Fruit fly (Drosophila melanogaster): ENCODE data around the gene Sec61gamma.
A peak's percentile ranks its signal among the peaks of the same experiment; 100 is the strongest.

Sec61gamma gene

DNA sequence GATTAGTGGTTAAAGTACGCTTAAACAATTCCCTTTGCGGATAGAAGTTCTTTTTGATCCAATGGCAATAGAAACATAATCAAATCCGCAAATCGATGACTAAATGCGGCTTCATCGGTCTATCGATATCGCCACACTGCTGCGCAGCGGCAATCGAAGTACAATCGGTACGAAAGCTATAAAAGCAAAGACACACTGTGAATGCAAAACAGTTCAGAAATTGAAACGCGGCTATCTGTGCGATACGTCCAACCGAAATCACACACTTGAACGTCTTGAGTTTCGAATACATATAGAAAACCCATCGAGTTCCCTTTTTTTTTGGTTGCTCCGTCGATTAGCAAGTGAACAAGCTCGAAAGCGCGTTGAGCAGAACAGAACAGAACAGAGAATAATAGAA lies 38.1 kb upstream of the Sec61gamma start, which contains the start of gene CG14207 (continued):
- TF ChIP-seq chinmo (GFP tag; IDR thresholded peaks at IDR 0.05; ENCODE audit: partially characterized antibody), result peak; percentile 84; the same call in 2 of the 4 replicates
- peak; percentile 28 for TF ChIP-seq Myb (GFP tag; optimal IDR thresholded peaks at IDR 0.05)
- peak; percentile 41 for TF ChIP-seq Ets97D (GFP tag; optimal IDR thresholded peaks at IDR 0.05)
- peak; percentile 88 for TF ChIP-seq HLH4C (GFP tag; IDR thresholded peaks at IDR 0.05; ENCODE audit: partially characterized antibody)
- TF ChIP-seq BEAF-32 (GFP tag; optimal IDR thresholded peaks at IDR 0.05), result peak; percentile 61
- TF ChIP-seq Scr (GFP tag; IDR thresholded peaks at IDR 0.05; ENCODE audit: partially characterized antibody), result peak; percentile 67
- no peak for TF ChIP-seq CG12769 (tag; optimal IDR thresholded peaks at IDR 0.05)
- TF ChIP-seq Hand (GFP tag; optimal IDR thresholded peaks at IDR 0.05), result peak; percentile 48
- peak; percentile 59; the same call in 1 of the 2 replicates for TF ChIP-seq CG42726 (GFP tag; IDR thresholded peaks at IDR 0.05; ENCODE audit: partially characterized antibody)
- peak; percentile 40 for TF ChIP-seq ewg (GFP tag; optimal IDR thresholded peaks at IDR 0.05)
- no peak for TF ChIP-seq bcd (GFP tag; optimal IDR thresholded peaks at IDR 0.05)
- TF ChIP-seq D19A (tag; optimal IDR thresholded peaks at IDR 0.05), result peak; percentile 20
- no peak for TF ChIP-seq maf-S (GFP tag; optimal IDR thresholded peaks at IDR 0.05)
- TF ChIP-seq CG1603 (tag; optimal IDR thresholded peaks at IDR 0.05), result peak; percentile 20
- peak; percentile 62 for TF ChIP-seq HmgZ (tag; optimal IDR thresholded peaks at IDR 0.05)
- peak; percentile 80 for TF ChIP-seq CG13287 (GFP tag; IDR thresholded peaks at IDR 0.05; ENCODE audit: partially characterized antibody)
- TF ChIP-seq mirr (GFP tag; optimal IDR thresholded peaks at IDR 0.05), result peak; percentile 8
- peak; percentile 22 for TF ChIP-seq sqz (GFP tag; optimal IDR thresholded peaks at IDR 0.05)
- no peak for TF ChIP-seq kay (GFP tag; optimal IDR thresholded peaks at IDR 0.05)
- TF ChIP-seq CrebB (tag; optimal IDR thresholded peaks at IDR 0.05), result peak; percentile 17
- TF ChIP-seq wor (GFP tag; IDR thresholded peaks at IDR 0.05), result no peak
- peak; percentile 4 for TF ChIP-seq sd (tag; optimal IDR thresholded peaks at IDR 0.05)
- peak; percentile 75; the same call in 2 of the 3 replicates for TF ChIP-seq hb (GFP tag; IDR thresholded peaks at IDR 0.05; ENCODE audit: partially characterized antibody)
- TF ChIP-seq CG18262 (tag; optimal IDR thresholded peaks at IDR 0.05), result no peak
- peak; percentile 39 for TF ChIP-seq CG6854 (GFP tag; optimal IDR thresholded peaks at IDR 0.05)
- TF ChIP-seq CG1529 (GFP tag; optimal IDR thresholded peaks at IDR 0.05), result peak; percentile 6
- no peak for TF ChIP-seq Trl (optimal IDR thresholded peaks at IDR 0.05)
- peak; percentile 7 for TF ChIP-seq Trl (GFP tag; optimal IDR thresholded peaks at IDR 0.05)
- peak; percentile 68 for TF ChIP-seq CG14860 (GFP tag; IDR thresholded peaks at IDR 0.05; ENCODE audit: partially characterized antibody)
- TF ChIP-seq gem (tag; optimal IDR thresholded peaks at IDR 0.05), result no peak
- TF ChIP-seq Fer2 (tag; optimal IDR thresholded peaks at IDR 0.05), result no peak
- TF ChIP-seq trem (tag; optimal IDR thresholded peaks at IDR 0.05), result peak; percentile 29
- TF ChIP-seq sna (GFP tag; IDR thresholded peaks at IDR 0.05; ENCODE audit: partially characterized antibody), result peak; percentile 57; the same call in 1 of the 2 replicates
- TF ChIP-seq pzg (GFP tag; optimal IDR thresholded peaks at IDR 0.05), result peak; percentile 51
- TF ChIP-seq nmo (GFP tag; optimal IDR thresholded peaks at IDR 0.05), result no peak
- TF ChIP-seq sob (GFP tag; IDR thresholded peaks at IDR 0.05), result 0 out of 2 replicates have a peak, but pooled peaks have one; percentile 40
- 0 out of 3 replicates have a peak, but pooled peaks have one; percentile 29 for TF ChIP-seq CG34422 (GFP tag; IDR thresholded peaks at IDR 0.05)
- TF ChIP-seq unpg (GFP tag; optimal IDR thresholded peaks at IDR 0.05), result peak; percentile 6
- peak; percentile 61; the same call in 2 of the 3 replicates for TF ChIP-seq Doc3 (GFP tag; IDR thresholded peaks at IDR 0.05; ENCODE audit: partially characterized antibody)
- TF ChIP-seq mld (GFP tag; IDR thresholded peaks at IDR 0.05; ENCODE audit: partially characterized antibody), result peak; percentile 80
- no peak for TF ChIP-seq ham (GFP tag; IDR thresholded peaks at IDR 0.05)
- TF ChIP-seq CG31441 (GFP tag; IDR thresholded peaks at IDR 0.05), result 0 out of 2 replicates have a peak, but pooled peaks have one; percentile 14
- peak; percentile 87 for TF ChIP-seq CG7963 (GFP tag; IDR thresholded peaks at IDR 0.05; ENCODE audit: partially characterized antibody)
- TF ChIP-seq CG17829 (tag; optimal IDR thresholded peaks at IDR 0.05), result no peak
- peak in 1 of 2 experiments; percentile 18 for TF ChIP-seq dpn (GFP tag; optimal IDR thresholded peaks at IDR 0.05)
- TF ChIP-seq CG7271 (tag; optimal IDR thresholded peaks at IDR 0.05), result no peak
- peak; percentile 83 for TF ChIP-seq Med (GFP tag)
- TF ChIP-seq Hmr (GFP tag; optimal IDR thresholded peaks at IDR 0.05), result peak; percentile 32

Data from whole organism, embryonic.